Worm (Caenorhabditis elegans) whole organism, L4/young adult: ENCODE data around the gene sra-37.

Experiments
- W03F9.2 ChIP-seq: fragments of 150-350 bp; optimal IDR thresholded peaks from 2 replicates; lab custom pipeline; 2014; ENCODE audit warnings: missing biosample characterization, missing genetic modification characterization
- dao-5 ChIP-seq: sonication (generic microtip); optimal IDR thresholded peaks from 2 replicates; lab custom pipeline; 2016; ENCODE audit warnings: missing genotype, missing genetic modification characterization, moderate library complexity, missing compliant biosample characterization
- him-1 ChIP-seq: sonication (generic microtip); optimal IDR thresholded peaks from 2 replicates; lab custom pipeline; 2016; ENCODE audit warnings: missing genotype, missing genetic modification reagents, missing genetic modification characterization, missing compliant biosample characterization

DNA sequence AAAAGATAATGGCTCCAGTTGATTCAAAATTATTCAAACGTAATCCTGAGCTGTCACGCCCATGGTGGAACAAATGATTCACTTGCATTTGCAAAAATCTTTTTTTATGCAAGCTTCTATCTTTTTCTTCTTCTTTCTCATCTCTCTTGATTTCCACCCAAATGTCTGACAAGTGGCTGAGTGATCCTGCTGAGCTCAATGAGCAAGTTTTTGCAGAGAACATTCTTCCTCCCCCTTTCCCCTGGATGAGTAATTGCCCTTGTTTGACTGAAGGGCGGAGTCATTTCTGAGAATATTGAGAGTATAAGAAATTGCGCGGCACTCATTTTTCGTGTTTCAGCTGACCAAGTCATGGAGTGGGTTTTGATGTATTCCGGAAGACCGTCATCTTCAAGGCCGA, 51.9 kb downstream of the sra-37 start, which contains the start of gene M03B6.1:
- TF ChIP-seq him-1 (no peak), W03F9.2 (tag; lab: Kevin White, UChicago) (no peak), dao-5 (no peak)
